Worm (Caenorhabditis elegans) whole organism, L4/young adult: ENCODE results near the gene lig-1.

Source experiments
- W03F9.2 ChIP-seq: fragments of 150-350 bp; optimal IDR thresholded peaks from 2 replicates; lab custom pipeline; 2014; ENCODE audit warnings: missing biosample characterization, missing genetic modification characterization
- dao-5 ChIP-seq: sonication (generic microtip); optimal IDR thresholded peaks from 2 replicates; lab custom pipeline; 2016; ENCODE audit warnings: missing genotype, missing genetic modification characterization, moderate library complexity, missing compliant biosample characterization
- him-1 ChIP-seq: sonication (generic microtip); optimal IDR thresholded peaks from 2 replicates; lab custom pipeline; 2016; ENCODE audit warnings: missing genotype, missing genetic modification reagents, missing genetic modification characterization, missing compliant biosample characterization

lig-1 gene

DNA sequence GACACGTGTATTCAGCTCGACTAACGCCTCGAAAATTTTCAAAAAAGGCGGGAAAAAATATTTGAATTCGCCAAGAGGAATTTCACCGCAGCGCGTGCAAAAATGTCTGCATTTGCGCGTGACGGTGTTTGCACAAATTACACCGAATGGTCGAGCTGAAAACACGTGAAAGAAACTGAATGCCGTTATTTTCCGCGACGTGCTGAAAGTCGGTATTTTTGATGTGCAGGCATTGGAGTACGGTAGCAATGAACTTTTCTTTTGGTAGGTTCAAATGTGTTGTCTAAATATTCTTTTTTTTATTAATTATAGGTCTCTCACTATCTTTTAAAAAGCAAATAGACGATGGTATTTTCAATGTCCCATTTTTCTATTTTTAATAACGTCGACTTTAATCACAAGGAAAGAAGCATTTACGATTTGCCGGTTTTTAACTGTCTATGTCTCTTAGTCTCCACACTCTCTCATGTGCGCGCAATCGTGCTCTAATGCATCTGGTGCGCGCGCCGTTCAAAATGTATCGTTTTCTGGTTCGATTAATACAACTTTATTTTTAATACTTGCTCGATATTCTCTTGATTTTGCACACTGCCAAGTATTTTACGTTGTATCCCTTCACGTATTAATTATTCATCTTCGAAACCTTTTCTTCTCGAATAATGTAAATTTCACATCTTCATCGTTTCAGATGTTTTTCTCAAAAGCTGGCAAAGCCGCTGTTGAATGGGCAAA lies at the start of gene lig-1, which contains the start of gene C29A12.1:
lig-1 (plus strand) TSS at position 682 of the 732 bp plus-strand sequence.
C29A12.1 (minus strand) TSS at position 63 of the 732 bp plus-strand sequence.
- TF ChIP-seq dao-5 (tag; lab: Kevin White, UChicago) (no peak), W03F9.2 (tag; lab: Kevin White, UChicago) (peak; percentile 21), him-1 (tag; lab: Kevin White, UChicago) (no peak)

DNA sequence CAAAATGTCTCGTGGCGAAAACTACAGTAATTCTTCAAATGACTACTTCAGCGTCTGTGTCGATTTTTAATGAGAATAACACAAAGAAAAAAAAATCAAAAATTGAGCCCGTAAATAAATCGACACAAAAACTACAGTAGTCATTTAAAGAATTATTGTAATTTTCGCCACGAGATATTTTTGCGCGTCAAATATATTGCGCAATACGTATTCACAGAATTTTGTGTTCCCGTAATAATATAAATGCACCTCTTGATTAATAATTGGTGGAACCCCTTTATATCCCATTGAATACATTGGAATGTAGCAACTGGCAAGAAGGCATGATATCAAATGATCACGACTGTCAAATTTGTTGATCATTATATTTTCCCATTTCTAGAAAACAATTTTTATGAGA lies 45.0 kb upstream of the lig-1 start:
- no peak for TF ChIP-seq him-1 (tag; lab: Kevin White, UChicago)
- no peak for TF ChIP-seq W03F9.2 (tag; lab: Kevin White, UChicago)
- TF ChIP-seq dao-5 (tag; lab: Kevin White, UChicago) = no peak

DNA sequence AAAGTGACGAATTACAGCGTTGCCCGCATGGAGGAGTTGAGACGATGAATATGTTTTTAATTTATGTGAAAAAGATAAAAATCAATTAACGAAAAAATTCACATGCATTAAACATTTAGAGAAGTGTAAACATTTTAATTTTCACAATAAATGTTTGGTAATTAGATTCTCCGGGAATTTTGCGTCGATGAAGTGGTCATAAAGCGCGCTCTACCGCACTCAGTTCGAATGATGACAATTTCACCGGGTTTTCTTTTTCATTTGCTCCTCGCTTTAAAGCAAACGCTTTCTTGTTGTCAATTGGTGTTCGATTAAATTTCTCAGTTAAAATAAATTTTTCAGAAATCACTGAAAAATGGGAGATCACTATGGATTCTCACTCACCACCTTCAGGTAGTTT lies 43.9 kb upstream of the lig-1 start, which contains the start of the genes D1054.1 and pas-2:
D1054.1 (minus strand) TSS at position 192 of the 400 bp plus-strand sequence.
pas-2 (plus strand) TSS at position 343 of the 400 bp plus-strand sequence.
- TF ChIP-seq him-1 (tag; lab: Kevin White, UChicago) = no peak
- no peak for TF ChIP-seq dao-5 (tag; lab: Kevin White, UChicago)
- TF ChIP-seq W03F9.2 (tag; lab: Kevin White, UChicago) = peak; percentile 48

DNA sequence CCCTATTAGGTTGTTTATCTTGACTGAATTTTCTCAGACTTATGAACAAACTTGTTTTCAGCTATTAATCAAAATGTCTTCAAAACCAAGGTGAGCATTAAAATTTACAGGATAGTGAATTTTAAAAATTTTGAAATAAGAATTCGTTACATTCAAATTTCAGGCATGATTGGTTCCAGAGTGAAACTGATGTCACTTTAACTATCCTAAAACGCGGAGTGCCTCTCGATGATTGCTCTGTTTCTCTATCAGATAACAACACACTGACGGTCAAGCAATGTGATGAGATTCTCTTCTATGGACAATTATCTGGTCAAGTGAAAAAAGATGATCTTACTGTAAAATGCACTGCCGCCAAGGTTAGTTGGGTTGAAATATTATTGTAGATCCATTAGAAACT lies 42.5 kb upstream of the lig-1 start, which contains the start of gene D1054.3:
D1054.3 (plus strand) TSS at position 62 of the 400 bp plus-strand sequence.
- TF ChIP-seq W03F9.2 (tag; lab: Kevin White, UChicago) (no peak), him-1 (tag; lab: Kevin White, UChicago) (no peak), dao-5 (tag; lab: Kevin White, UChicago) (no peak)

DNA sequence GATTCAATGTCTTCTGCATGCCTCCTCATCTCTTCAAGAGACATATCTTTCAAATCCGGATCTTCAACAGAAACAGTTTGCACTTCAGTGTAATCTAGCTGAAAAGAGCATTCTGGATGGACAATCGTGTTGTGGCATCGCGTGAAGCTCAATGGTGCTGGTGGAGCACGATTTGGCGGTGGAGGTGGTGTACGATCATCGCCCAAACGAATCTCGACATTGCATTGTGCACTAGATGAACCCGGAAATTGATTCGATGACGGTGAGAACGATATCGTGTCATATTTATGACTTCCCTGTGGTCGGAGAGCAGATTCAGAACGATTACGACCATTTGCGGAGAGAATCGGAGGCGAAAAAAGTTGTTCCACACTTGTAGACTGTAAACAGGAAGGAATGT lies 40.7 kb upstream of the lig-1 start:
- no peak for TF ChIP-seq him-1 (tag; lab: Kevin White, UChicago)
- TF ChIP-seq dao-5 (tag; lab: Kevin White, UChicago) = no peak
- no peak for TF ChIP-seq W03F9.2 (tag; lab: Kevin White, UChicago)

DNA sequence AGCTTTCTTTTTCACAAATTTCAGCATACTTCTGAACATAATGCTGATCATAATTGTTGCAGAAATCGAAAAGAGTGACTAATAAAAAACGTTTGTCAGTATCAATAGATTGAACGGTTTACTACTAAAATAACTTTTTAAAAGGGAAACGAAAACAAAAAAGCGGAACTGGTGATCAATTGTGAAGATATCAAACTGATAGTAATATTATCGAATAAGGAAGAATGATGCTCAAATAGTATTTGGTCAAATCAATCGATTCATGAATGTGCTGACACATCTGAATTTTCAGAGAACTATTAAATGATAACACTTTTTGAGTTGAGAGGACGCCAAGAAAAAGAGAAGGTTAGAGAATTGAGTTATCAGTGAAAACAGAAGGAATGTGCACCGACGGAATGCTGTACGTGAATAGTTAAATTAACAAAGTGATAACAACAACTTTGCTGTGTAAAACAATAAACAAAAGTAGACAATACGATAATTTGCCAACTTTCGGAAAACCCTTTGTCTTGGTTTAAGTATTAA lies 37.3 kb upstream of the lig-1 start, which contains the start of gene D1054.5:
D1054.5 (minus strand) TSS at position 51 of the 528 bp plus-strand sequence.
- no peak for TF ChIP-seq dao-5 (tag; lab: Kevin White, UChicago)
- TF ChIP-seq him-1 (tag; lab: Kevin White, UChicago) = no peak
- no peak for TF ChIP-seq W03F9.2 (tag; lab: Kevin White, UChicago)

DNA sequence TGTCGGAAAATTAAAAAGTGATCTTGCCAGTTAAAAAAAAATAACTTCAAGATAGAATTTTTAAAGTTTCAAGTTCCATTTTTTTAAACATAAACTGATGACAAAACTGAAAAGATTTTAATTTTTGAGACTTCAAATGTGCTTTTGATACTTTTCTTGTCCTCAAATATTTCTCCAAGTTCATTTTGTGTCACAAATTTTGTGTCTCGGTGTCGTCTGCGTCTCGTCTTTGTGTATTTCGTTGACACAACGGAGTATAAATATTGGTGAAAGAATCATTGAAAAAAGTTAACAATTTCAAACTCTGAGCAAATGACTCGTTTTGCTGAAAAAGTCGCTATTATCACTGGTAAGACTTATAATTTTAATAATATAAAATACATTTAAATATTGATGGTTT lies 29.9 kb upstream of the lig-1 start, which contains the start of gene D1054.8:
D1054.8 (plus strand) TSS at position 301 of the 400 bp plus-strand sequence.
- no peak for TF ChIP-seq W03F9.2 (tag; lab: Kevin White, UChicago)
- TF ChIP-seq him-1 (tag; lab: Kevin White, UChicago) = no peak

DNA sequence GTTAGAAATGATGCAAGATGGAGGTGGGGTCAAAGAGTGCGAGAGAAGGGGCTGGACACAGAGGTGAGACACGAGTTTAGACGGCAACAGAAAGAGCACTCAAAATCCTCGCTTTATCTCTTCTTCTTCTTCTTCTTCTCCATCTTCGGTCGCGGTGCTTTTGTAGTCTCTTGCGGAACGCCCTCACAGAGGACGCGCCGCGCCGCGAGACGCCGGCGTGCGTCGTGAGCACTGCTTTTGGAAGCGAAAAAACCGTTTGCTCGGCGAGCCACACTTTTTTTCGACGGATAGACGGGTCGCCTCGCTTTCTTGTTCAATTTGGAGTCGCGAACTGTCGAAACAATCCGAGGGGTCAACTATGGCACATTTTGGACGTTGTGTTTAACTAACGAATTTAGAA lies 23.0 kb upstream of the lig-1 start, which contains the start of gene D1054.9:
D1054.9 (minus strand) TSS at position 137 of the 400 bp plus-strand sequence.
- TF ChIP-seq him-1 (tag; lab: Kevin White, UChicago) (no peak), W03F9.2 (tag; lab: Kevin White, UChicago) (no peak), dao-5 (tag; lab: Kevin White, UChicago) (no peak)

DNA sequence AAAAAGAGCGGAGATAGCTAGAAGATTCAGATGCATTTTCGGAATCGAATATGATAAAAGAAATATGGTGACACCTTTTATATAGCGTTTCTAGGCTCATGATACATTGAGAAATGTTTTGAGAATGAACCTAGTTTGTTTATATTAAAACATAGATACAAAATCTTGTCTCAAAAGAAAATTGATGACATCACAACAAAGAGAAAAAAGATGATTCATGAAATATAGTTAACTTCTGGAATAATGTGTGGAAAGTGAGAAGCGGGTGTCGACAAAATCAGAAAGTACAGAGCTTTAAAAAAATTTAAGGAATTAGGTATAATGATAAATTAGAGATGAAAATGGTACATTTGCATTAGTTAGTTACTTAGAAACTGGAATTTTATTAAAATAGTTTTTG lies 21.1 kb upstream of the lig-1 start, which contains the start of gene D1054.10:
D1054.10 (minus strand) TSS at position 101 of the 400 bp plus-strand sequence.
- TF ChIP-seq W03F9.2 (tag; lab: Kevin White, UChicago) (no peak), dao-5 (tag; lab: Kevin White, UChicago) (no peak), him-1 (tag; lab: Kevin White, UChicago) (no peak)

DNA sequence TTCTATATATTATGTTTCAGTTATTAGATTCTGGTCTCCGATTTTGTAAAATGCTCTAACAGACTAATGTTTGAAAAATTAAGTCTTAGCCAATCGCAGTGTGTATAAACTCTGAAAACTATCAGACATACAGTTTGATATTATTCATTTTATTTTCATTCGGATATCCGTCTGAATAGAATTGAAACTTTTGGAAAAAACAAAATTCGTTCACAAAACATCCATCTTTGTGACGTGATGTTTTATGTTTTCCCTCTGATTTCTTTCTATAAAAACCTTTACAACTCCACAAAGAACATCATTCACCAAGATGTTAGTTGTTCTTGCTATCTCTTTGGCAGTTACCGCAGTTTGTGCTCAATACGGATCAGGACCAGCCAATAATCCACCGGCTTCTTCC lies 20.4 kb upstream of the lig-1 start, which contains the start of gene ule-3:
ule-3 (plus strand) TSS at position 301 of the 400 bp plus-strand sequence.
- TF ChIP-seq dao-5 (tag; lab: Kevin White, UChicago) (no peak), W03F9.2 (tag; lab: Kevin White, UChicago) (no peak)

DNA sequence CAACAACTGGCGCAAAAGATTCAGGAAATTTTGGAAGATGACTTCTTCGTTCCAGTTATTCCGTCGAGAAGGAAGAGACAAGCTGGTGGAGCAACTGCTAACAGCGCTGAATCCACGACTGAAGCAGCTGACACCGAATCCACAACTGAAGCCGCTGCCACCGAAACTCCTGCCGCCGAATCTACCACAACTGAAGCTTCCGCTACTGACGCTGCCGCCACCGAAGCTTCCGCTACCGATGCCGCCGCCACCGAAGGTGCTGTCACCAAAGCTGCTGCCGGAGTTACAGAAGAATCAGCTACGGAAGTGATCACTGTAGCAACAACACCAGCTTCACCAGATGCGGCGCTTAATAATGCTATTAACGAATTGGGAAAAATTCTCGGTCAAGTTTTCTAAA lies 19.4 kb upstream of the lig-1 start:
- TF ChIP-seq him-1 (tag; lab: Kevin White, UChicago) = no peak
- TF ChIP-seq W03F9.2 (tag; lab: Kevin White, UChicago) = no peak
- no peak for TF ChIP-seq dao-5 (tag; lab: Kevin White, UChicago)

DNA sequence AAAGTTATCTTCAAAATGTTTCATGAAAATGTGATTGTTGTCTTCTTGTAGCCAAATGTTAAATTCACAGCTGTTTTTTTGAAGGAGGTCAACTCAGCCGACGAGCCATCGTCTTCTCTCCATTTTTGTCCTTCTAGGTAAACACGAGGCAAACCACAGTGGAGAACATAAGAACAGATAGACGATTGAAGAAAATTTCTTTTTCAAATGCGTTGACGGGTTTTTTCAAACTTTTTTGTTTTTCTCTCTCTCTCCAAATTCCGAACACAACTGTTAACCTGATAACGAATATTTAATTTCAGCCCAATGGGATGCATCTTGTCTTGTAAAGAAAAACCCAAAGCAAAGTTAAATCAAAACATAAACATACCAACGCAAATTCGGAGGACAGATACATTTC lies 18.4 kb upstream of the lig-1 start, which contains the start of gene D1054.19:
D1054.19 (plus strand) TSS at position 301 of the 400 bp plus-strand sequence.
- TF ChIP-seq him-1 (tag; lab: Kevin White, UChicago) = no peak
- TF ChIP-seq dao-5 (tag; lab: Kevin White, UChicago) = no peak
- TF ChIP-seq W03F9.2 (tag; lab: Kevin White, UChicago) = no peak

DNA sequence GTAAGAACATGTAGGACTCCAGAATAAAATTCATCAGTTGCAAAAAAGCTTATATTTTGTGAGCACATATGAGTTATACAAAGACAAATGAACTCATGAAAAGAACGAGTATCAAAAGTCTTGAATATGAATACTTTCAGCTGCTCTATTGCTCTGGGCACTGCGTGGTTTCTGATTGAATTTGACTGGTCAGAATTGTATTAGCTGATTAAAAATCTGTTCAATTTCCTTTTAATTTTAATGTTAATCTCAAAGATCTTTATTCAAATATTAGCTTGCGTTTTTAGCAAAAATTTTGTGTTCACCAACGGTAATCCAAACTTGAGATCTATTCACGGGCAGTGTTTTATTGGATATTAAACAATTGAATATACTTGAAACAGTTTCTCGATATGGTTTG lies 15.8 kb upstream of the lig-1 start, which contains the start of gene srh-184:
srh-184 (minus strand) TSS at position 101 of the 400 bp plus-strand sequence.
- TF ChIP-seq W03F9.2 (tag; lab: Kevin White, UChicago) (no peak), him-1 (tag; lab: Kevin White, UChicago) (no peak), dao-5 (tag; lab: Kevin White, UChicago) (no peak)
